Worm (Caenorhabditis elegans): ENCODE measurements around the gene C36A4.11.
A peak's percentile ranks its signal among the peaks of the same experiment; 100 is the strongest.

C36A4.11 gene

DNA sequence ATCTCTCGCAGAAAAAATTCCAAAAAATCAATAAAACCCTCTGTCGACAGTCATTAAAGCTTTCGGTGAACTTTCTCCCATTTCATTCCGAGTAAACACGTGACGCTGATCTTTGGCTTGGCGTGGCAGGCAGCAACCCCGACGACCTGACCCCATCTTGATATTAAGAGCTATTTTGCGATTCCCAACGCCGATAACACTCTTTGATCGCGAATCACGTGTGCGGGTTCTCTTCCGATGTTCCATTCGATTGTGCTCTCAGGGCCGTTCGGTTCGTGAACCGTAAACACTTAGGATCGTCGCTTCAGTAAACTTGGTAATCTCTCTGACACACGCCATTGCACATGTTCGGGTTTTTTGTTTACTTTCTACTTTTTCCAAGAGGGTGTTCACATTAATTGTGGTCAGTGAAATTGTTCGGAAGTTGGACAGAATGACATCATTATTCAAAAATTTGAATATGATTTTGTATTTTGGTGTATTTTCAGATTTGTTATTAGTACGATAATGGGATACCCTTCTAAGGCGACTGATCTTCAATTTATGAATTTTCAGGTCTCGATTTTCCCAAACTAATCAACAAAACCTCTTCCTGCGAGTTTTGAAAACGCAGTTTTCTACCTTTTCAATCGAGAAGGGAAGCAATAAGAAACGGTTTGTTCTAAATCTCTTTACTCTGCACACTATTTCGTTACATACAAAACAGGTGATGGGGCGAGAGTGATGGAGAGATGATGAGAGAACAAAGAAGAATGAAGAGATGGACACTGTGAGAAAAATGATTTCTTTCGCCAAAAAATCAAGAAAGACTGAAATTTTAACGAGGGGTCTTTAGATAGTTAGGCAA lies 43.0 kb upstream of the C36A4.11 start (continued):
- TF ChIP-seq dmd-9 (GFP tag; IDR thresholded peaks at IDR 0.05) (0 out of 2 replicates have a peak, but pooled peaks have one; percentile 30), mep-1 (tag; optimal IDR thresholded peaks at IDR 0.05) (peak; percentile 47), T26A8.4 (GFP tag; IDR thresholded peaks at IDR 0.05) (no peak; the same call in 1 of the 2 replicates), Y75B8A.6 (GFP tag; IDR thresholded peaks at IDR 0.05) (no peak), F26F4.8 (GFP tag; conservative IDR thresholded peaks at IDR 0.05) (no peak), hlh-11 (tag; optimal IDR thresholded peaks at IDR 0.05) (peak; percentile 52), fkh-10 (GFP tag; optimal IDR thresholded peaks at IDR 0.05) (no peak), sdz-12 (GFP tag; optimal IDR thresholded peaks at IDR 0.05) (no peak), aha-1 (tag) (peak; percentile 93), hlh-30 (tag; optimal IDR thresholded peaks at IDR 0.05; ENCODE audit: insufficient read depth) (peak; percentile 85), dmd-6 (GFP tag; IDR thresholded peaks at IDR 0.05) (peak; percentile 38; the same call in 1 of the 2 replicates), zfp-2 (tag; optimal IDR thresholded peaks at IDR 0.05) (no peak), saeg-2 (GFP tag; IDR thresholded peaks at IDR 0.05) (no peak), nhr-28 (tag; optimal IDR thresholded peaks at IDR 0.05) (peak; percentile 23), arid-1 (GFP tag; conservative IDR thresholded peaks at IDR 0.05) (no peak), mxl-2 (GFP tag; conservative IDR thresholded peaks at IDR 0.05) (no peak)

DNA sequence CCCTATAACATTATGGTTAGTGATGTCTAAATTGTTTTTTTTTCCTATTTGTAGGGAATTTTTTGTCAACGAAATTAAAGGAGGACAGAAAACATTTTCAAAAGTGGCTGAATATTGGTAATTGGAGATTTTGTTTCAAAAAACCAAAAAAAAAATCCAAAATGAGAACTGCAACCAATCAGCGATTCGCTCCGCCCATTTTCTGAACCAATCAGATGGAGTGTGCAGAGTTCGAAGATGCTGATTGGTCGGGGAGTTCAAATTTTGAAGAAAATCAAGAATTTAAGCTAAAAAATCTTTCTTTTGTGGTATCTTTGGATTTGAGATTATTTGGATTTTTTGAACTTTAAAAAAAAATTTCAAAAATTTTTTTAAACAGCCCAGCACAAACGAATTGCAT lies 42.0 kb upstream of the C36A4.11 start:
- TF ChIP-seq mdt-29 (GFP tag; IDR thresholded peaks at IDR 0.05) = 0 out of 2 replicates have a peak, but pooled peaks have one; percentile 7
- no peak for TF ChIP-seq nhr-237 (tag; optimal IDR thresholded peaks at IDR 0.05)
- TF ChIP-seq ceh-62 (tag; optimal IDR thresholded peaks at IDR 0.05) = no peak
- peak; percentile 20 for TF ChIP-seq mxl-3 (GFP tag; optimal IDR thresholded peaks at IDR 0.05)
- 0 out of 2 replicates have a peak, but pooled peaks have one; percentile 5 for TF ChIP-seq hmg-1.1 (GFP tag; IDR thresholded peaks at IDR 0.05)
- TF ChIP-seq zip-11 (GFP tag; IDR thresholded peaks at IDR 0.05) = no peak
- no peak for TF ChIP-seq Y48G9A.11 (GFP tag; IDR thresholded peaks at IDR 0.05)
- no peak for TF ChIP-seq F26F4.8 (GFP tag; conservative IDR thresholded peaks at IDR 0.05)

DNA sequence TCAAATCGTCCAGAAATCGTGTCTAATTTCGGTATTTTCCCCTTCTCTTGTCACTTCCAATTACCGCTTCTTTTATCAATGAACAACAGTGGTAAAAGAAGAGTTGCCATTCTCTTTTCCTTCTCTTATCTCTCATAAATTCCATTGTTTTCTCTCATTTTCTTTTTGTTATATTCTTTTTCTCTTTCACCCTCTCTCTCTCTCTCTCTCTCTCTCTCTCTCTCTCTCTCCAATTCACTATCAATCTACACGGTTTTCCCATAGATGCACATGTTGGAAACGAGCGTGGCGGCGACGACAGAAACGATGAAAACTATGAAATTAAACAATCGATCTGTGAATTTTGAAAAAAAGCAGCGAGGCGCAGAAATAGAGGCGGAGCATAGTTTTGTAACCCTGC lies 41.2 kb upstream of the C36A4.11 start:
- TF ChIP-seq F49E8.2 (tag; optimal IDR thresholded peaks at IDR 0.05; ENCODE audit: borderline replicate concordance) = no peak
- peak; percentile 25 for TF ChIP-seq mes-2 (tag; optimal IDR thresholded peaks at IDR 0.05; ENCODE audit: poor library complexity, severe bottlenecking)
- no peak for TF ChIP-seq madf-5 (GFP tag; IDR thresholded peaks at IDR 0.05)
- peak in 1 of 2 experiments; percentile 69 for TF ChIP-seq mdl-1 (tag; optimal IDR thresholded peaks at IDR 0.05)
- no peak for TF ChIP-seq nhr-25 (tag; optimal IDR thresholded peaks at IDR 0.05; ENCODE audit: borderline replicate concordance, insufficient read depth)
- no peak for TF ChIP-seq Y5F2A.4 (GFP tag; optimal IDR thresholded peaks at IDR 0.05)
- peak; percentile 1 for TF ChIP-seq duxl-1 (tag; optimal IDR thresholded peaks at IDR 0.05; ENCODE audit: poor library complexity)
- TF ChIP-seq mep-1 (tag; optimal IDR thresholded peaks at IDR 0.05) = peak; percentile 58
- peak; percentile 38 for TF ChIP-seq hlh-30 (tag; optimal IDR thresholded peaks at IDR 0.05; ENCODE audit: insufficient read depth)
- TF ChIP-seq mxl-3 (GFP tag; optimal IDR thresholded peaks at IDR 0.05) = peak; percentile 79
- TF ChIP-seq nhr-237 (tag; optimal IDR thresholded peaks at IDR 0.05) = no peak
- TF ChIP-seq nhr-28 (tag; optimal IDR thresholded peaks at IDR 0.05) = peak; percentile 51
- TF ChIP-seq dmd-6 (GFP tag; IDR thresholded peaks at IDR 0.05) = peak; percentile 40
- TF ChIP-seq aha-1 (tag) = peak; percentile 43
- peak; percentile 36 for TF ChIP-seq hmg-1.1 (GFP tag; IDR thresholded peaks at IDR 0.05)
- 0 out of 2 replicates have a peak, but pooled peaks have one; percentile 19 for TF ChIP-seq lin-1 (GFP tag; IDR thresholded peaks at IDR 0.05)
- TF ChIP-seq daf-16 (GFP tag; optimal IDR thresholded peaks at IDR 0.05) = no peak
- TF ChIP-seq daf-16 (tag; optimal IDR thresholded peaks at IDR 0.05) = peak; percentile 67
- TF ChIP-seq unc-62 (GFP tag; optimal IDR thresholded peaks at IDR 0.05 in 1 of 2) = peak in 1 of 2 experiments; percentile 94
- no peak for TF ChIP-seq unc-62 (tag; optimal IDR thresholded peaks at IDR 0.05)
- no peak for TF ChIP-seq F10B5.3 (tag; optimal IDR thresholded peaks at IDR 0.05)
- TF ChIP-seq pqm-1 (tag; optimal IDR thresholded peaks at IDR 0.05) = peak; percentile 46
- TF ChIP-seq hlh-11 (tag; optimal IDR thresholded peaks at IDR 0.05) = peak; percentile 77
- peak; percentile 81 for TF ChIP-seq dve-1 (tag; optimal IDR thresholded peaks at IDR 0.05; ENCODE audit: insufficient read depth)
- TF ChIP-seq nhr-10 (tag; optimal IDR thresholded peaks at IDR 0.05) = peak; percentile 22
- TF ChIP-seq nhr-48 (tag; optimal IDR thresholded peaks at IDR 0.05) = no peak

Measured in whole organism, L4 larva.